Worm (Caenorhabditis elegans) whole organism, L2 larva: ENCODE data around the gene drap-1.

Experiments
- C34F6.9 ChIP-seq: fragments of 150-350 bp; optimal IDR thresholded peaks from 2 replicates; lab custom pipeline; 2014; ENCODE audit warnings: missing biosample characterization, missing genetic modification characterization
- F13H6.1 ChIP-seq: sonication (generic microtip); optimal IDR thresholded peaks from 2 replicates; lab custom pipeline; 2016; ENCODE audit warnings: missing genetic modification characterization, missing compliant biosample characterization
- R02D3.7 ChIP-seq: fragments of 150-350 bp; optimal IDR thresholded peaks from 2 replicates; lab custom pipeline; 2014; ENCODE audit warnings: missing biosample characterization, missing genetic modification characterization
- Y55F3AM.14 ChIP-seq: fragments of 200-800 bp; sonication (Bioruptor generic); optimal IDR thresholded peaks from 2 replicates; lab custom pipeline; 2018; ENCODE audit warnings: mild to moderate bottlenecking, missing genetic modification characterization, missing compliant biosample characterization
- ZK546.5 ChIP-seq: sonication (generic microtip); optimal IDR thresholded peaks from 2 replicates; lab custom pipeline; 2017; ENCODE audit warnings: missing biosample characterization, missing genetic modification characterization
- alr-1 ChIP-seq: fragments of 150-350 bp; optimal IDR thresholded peaks from 2 replicates; lab custom pipeline; 2014; ENCODE audit warnings: missing biosample characterization, missing genetic modification characterization
- aly-2 ChIP-seq: fragments of 150-350 bp; optimal IDR thresholded peaks from 2 replicates; lab custom pipeline; 2014; ENCODE audit warnings: missing biosample characterization, missing genetic modification characterization
- ama-1 ChIP-seq: fragments of 150-350 bp; optimal IDR thresholded peaks from 2 replicates; lab custom pipeline; 2018; ENCODE audit warnings: inconsistent platforms
- blmp-1 ChIP-seq: sonication (generic microtip); optimal IDR thresholded peaks from 2 replicates; lab custom pipeline; 2017; ENCODE audit warnings: missing genetic modification characterization, mild to moderate bottlenecking, missing compliant biosample characterization, antibody characterized with exemption, moderate library complexity; ENCODE audit not compliant: insufficient read depth
- ceh-16 ChIP-seq: fragments of 150-350 bp; optimal IDR thresholded peaks from 2 replicates; lab custom pipeline; 2014; ENCODE audit warnings: missing biosample characterization, missing genetic modification characterization
- ceh-82 ChIP-seq: fragments of 150-350 bp; optimal IDR thresholded peaks from 2 replicates; lab custom pipeline; 2014; ENCODE audit warnings: missing biosample characterization, missing genetic modification characterization
- crh-2 ChIP-seq: sonication (generic microtip); optimal IDR thresholded peaks from 2 replicates; lab custom pipeline; 2017; ENCODE audit warnings: missing biosample characterization, missing genetic modification characterization
- dmd-4 ChIP-seq: sonication (generic microtip); optimal IDR thresholded peaks from 2 replicates; lab custom pipeline; 2017; ENCODE audit warnings: missing biosample characterization, missing genetic modification characterization
- egl-27 ChIP-seq: sonication (generic microtip); optimal IDR thresholded peaks from 3 replicates; lab custom pipeline; 2017; ENCODE audit warnings: missing biosample characterization, missing genetic modification reagents, missing genetic modification characterization
- elt-1 ChIP-seq: fragments of 150-350 bp; optimal IDR thresholded peaks from 2 replicates; lab custom pipeline; 2014; ENCODE audit warnings: missing biosample characterization, missing genetic modification characterization
- elt-3 ChIP-seq: sonication (generic microtip); optimal IDR thresholded peaks from 2 replicates; lab custom pipeline; 2017; ENCODE audit warnings: missing biosample characterization, missing genetic modification characterization
- fos-1 ChIP-seq: fragments of 150-350 bp; optimal IDR thresholded peaks from 2 replicates; lab custom pipeline; 2014; ENCODE audit warnings: missing biosample characterization, missing genetic modification characterization
- gmeb-1 ChIP-seq: fragments of 150-350 bp; optimal IDR thresholded peaks from 2 replicates; lab custom pipeline; 2014; ENCODE audit warnings: missing biosample characterization, missing genetic modification characterization
- lin-11 ChIP-seq: fragments of 150-350 bp; sonication (generic microtip); optimal IDR thresholded peaks from 2 replicates; lab custom pipeline; 2014; ENCODE audit warnings: missing biosample characterization, missing genetic modification characterization, inconsistent platforms, mixed read lengths
- lin-13 ChIP-seq: fragments of 150-350 bp; optimal IDR thresholded peaks from 2 replicates; lab custom pipeline; 2014; ENCODE audit warnings: missing biosample characterization, missing genetic modification reagents, missing genetic modification characterization
- lin-39 ChIP-seq: fragments of 150-350 bp; optimal IDR thresholded peaks from 2 replicates; lab custom pipeline; 2014; ENCODE audit warnings: missing biosample characterization, missing genetic modification reagents, missing genetic modification characterization
- lsy-2 ChIP-seq, 2 experiments: fragments of 150-350 bp in 1 of 2; sonication (generic microtip) in 1 of 2; optimal IDR thresholded peaks; 2 replicates each; lab custom pipeline; 2014 to 2017; ENCODE audit warnings: missing biosample characterization in 2 of 2, missing genetic modification characterization in 2 of 2
- mab-5 ChIP-seq: fragments of 150-350 bp; optimal IDR thresholded peaks from 2 replicates; lab custom pipeline; 2014; ENCODE audit warnings: missing biosample characterization, missing genetic modification characterization
- mbf-1 ChIP-seq: sonication (generic microtip); optimal IDR thresholded peaks from 2 replicates; lab custom pipeline; 2017; ENCODE audit warnings: missing biosample characterization, missing genetic modification characterization
- mdl-1 ChIP-seq, 2 experiments: fragments of 150-350 bp in 1 of 2; sonication (generic microtip) in 1 of 2; optimal IDR thresholded peaks; 2 replicates each; lab custom pipeline; 2017; ENCODE audit warnings: missing biosample characterization in 2 of 2, missing genetic modification characterization in 2 of 2
- nhr-10 ChIP-seq: sonication (generic microtip); optimal IDR thresholded peaks from 2 replicates; lab custom pipeline; 2017; ENCODE audit warnings: missing biosample characterization, missing genetic modification characterization
- nhr-11 ChIP-seq: fragments of 150-350 bp; optimal IDR thresholded peaks from 2 replicates; lab custom pipeline; 2014; ENCODE audit warnings: missing biosample characterization, missing genetic modification characterization
- nhr-12 ChIP-seq: fragments of 150-350 bp; optimal IDR thresholded peaks from 2 replicates; lab custom pipeline; 2014; ENCODE audit warnings: missing biosample characterization, missing genetic modification characterization
- nhr-129 ChIP-seq: fragments of 150-350 bp; optimal IDR thresholded peaks from 2 replicates; lab custom pipeline; 2014; ENCODE audit warnings: missing biosample characterization, missing genetic modification characterization
- nhr-21 ChIP-seq: fragments of 150-350 bp; optimal IDR thresholded peaks from 2 replicates; lab custom pipeline; 2014; ENCODE audit warnings: missing biosample characterization, missing genetic modification characterization
- nhr-23 ChIP-seq: fragments of 150-350 bp; optimal IDR thresholded peaks from 2 replicates; lab custom pipeline; 2014; ENCODE audit warnings: missing biosample characterization, missing genetic modification reagents, missing genetic modification characterization
- nhr-237 ChIP-seq: fragments of 150-350 bp; optimal IDR thresholded peaks from 2 replicates; lab custom pipeline; 2014; ENCODE audit warnings: missing biosample characterization, missing genetic modification characterization
- nhr-25 ChIP-seq: fragments of 150-350 bp; sonication (generic microtip); optimal IDR thresholded peaks from 3 replicates; lab custom pipeline; 2014; ENCODE audit warnings: missing biosample characterization, missing genetic modification characterization
- nhr-6 ChIP-seq: fragments of 150-350 bp; optimal IDR thresholded peaks from 2 replicates; lab custom pipeline; 2014; ENCODE audit warnings: missing biosample characterization, missing genetic modification characterization
- nhr-77 ChIP-seq: fragments of 150-350 bp; optimal IDR thresholded peaks from 2 replicates; lab custom pipeline; 2014; ENCODE audit warnings: missing biosample characterization, missing genetic modification characterization
- peb-1 ChIP-seq: fragments of 150-350 bp; optimal IDR thresholded peaks from 2 replicates; lab custom pipeline; 2014; ENCODE audit warnings: missing biosample characterization, missing genetic modification characterization
- sem-4 ChIP-seq: fragments of 150-350 bp; optimal IDR thresholded peaks from 2 replicates; lab custom pipeline; 2014; ENCODE audit warnings: missing biosample characterization, missing genetic modification reagents, missing genetic modification characterization
- skn-1 ChIP-seq: sonication (generic microtip); optimal IDR thresholded peaks from 2 replicates; lab custom pipeline; 2017; ENCODE audit warnings: missing biosample characterization, missing genetic modification characterization
- sma-3 ChIP-seq: sonication (generic microtip); optimal IDR thresholded peaks from 2 replicates; lab custom pipeline; 2016; ENCODE audit warnings: missing genetic modification reagents, missing genetic modification characterization, missing compliant biosample characterization
- sma-9 ChIP-seq, 2 experiments: fragments of 150-350 bp in 1 of 2; sonication (generic microtip) in 1 of 2; optimal IDR thresholded peaks; 2 replicates each; lab custom pipeline; 2014 to 2016; ENCODE audit warnings: missing genetic modification characterization in 2 of 2, mild to moderate bottlenecking in 1 of 2, missing biosample characterization in 1 of 2, missing compliant biosample characterization in 1 of 2, missing genetic modification reagents in 1 of 2, moderate library complexity in 1 of 2
- snpc-4 ChIP-seq: fragments of 150-350 bp; optimal IDR thresholded peaks from 2 replicates; lab custom pipeline; 2014; ENCODE audit warnings: missing biosample characterization, missing genetic modification characterization
- unc-39 ChIP-seq: fragments of 150-350 bp; optimal IDR thresholded peaks from 2 replicates; lab custom pipeline; 2014; ENCODE audit warnings: missing biosample characterization, missing genetic modification characterization
- unc-55 ChIP-seq: fragments of 150-350 bp; sonication (generic microtip); optimal IDR thresholded peaks from 3 replicates; lab custom pipeline; 2014; ENCODE audit warnings: missing biosample characterization, missing genetic modification reagents, missing genetic modification characterization
- unc-62 ChIP-seq: fragments of 150-350 bp; optimal IDR thresholded peaks from 2 replicates; lab custom pipeline; 2014; ENCODE audit warnings: missing biosample characterization, missing genetic modification reagents, missing genetic modification characterization
- zag-1 ChIP-seq: fragments of 150-350 bp; optimal IDR thresholded peaks from 2 replicates; lab custom pipeline; 2014; ENCODE audit warnings: missing biosample characterization, missing genetic modification characterization
- ztf-1 ChIP-seq: fragments of 200-800 bp; sonication (Bioruptor generic); conservative IDR thresholded peaks from 2 replicates; pipeline ENCODE4 v1.3.6; 2022; ENCODE audit warnings: missing genetic modification characterization, missing compliant biosample characterization
- ztf-11 ChIP-seq: sonication (generic microtip); optimal IDR thresholded peaks from 2 replicates; lab custom pipeline; 2017; ENCODE audit warnings: missing biosample characterization, missing genetic modification characterization
- ztf-4 ChIP-seq: fragments of 150-350 bp; optimal IDR thresholded peaks from 2 replicates; lab custom pipeline; 2014; ENCODE audit warnings: missing biosample characterization, missing genetic modification characterization

drap-1 gene

DNA sequence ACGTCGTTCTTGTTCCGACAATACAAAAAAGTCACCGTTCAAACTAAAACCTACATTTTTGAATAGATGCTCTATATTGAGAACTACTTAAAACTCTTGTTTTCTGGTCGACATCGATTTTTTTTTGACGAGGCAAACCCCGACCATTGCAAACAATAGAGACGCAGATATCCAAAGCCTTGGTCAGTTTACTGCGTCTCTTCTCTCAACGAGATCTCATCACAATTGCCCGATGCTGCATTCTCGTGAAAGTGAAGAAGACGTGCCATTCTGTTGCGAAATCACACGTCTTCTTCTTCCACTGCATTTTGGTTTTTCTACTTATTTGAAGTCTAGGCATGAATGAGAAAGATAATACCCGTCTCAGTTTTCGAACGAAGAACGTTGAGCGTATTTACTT lies 25.5 kb upstream of the drap-1 start:
- TF ChIP-seq dmd-4: no peak
- no peak for TF ChIP-seq ZK546.5 (tag; lab: Kevin White, UChicago)
- TF ChIP-seq mab-5: no peak
- no peak for TF ChIP-seq nhr-6 (tag; lab: Kevin White, UChicago)
- peak; percentile 32 for TF ChIP-seq sma-9 (GFP tag; optimal IDR thresholded peaks at IDR 0.05; lab: Kevin White, UChicago)
- TF ChIP-seq sma-9 (tag; optimal IDR thresholded peaks at IDR 0.05; lab: Kevin White, UChicago): no peak
- no peak for TF ChIP-seq peb-1
- TF ChIP-seq crh-2: peak; percentile 58
- TF ChIP-seq unc-62 (GFP tag; lab: Kevin White, UChicago): no peak
- TF ChIP-seq C34F6.9 (tag; lab: Kevin White, UChicago): peak; percentile 74
- no peak for TF ChIP-seq ztf-11 (tag; lab: Kevin White, UChicago)
- no peak for TF ChIP-seq lin-39 (tag; lab: Kevin White, UChicago)
- no peak for TF ChIP-seq ceh-82 (tag; lab: Kevin White, UChicago)
- TF ChIP-seq R02D3.7 (tag; lab: Kevin White, UChicago): no peak
- peak; percentile 83 for TF ChIP-seq nhr-129
- peak; percentile 52 for TF ChIP-seq F13H6.1 (tag; lab: Kevin White, UChicago)
- no peak for TF ChIP-seq nhr-12 (tag; lab: Kevin White, UChicago)
- no peak for TF ChIP-seq elt-3 (tag; lab: Kevin White, UChicago)
- no peak for TF ChIP-seq nhr-21
- TF ChIP-seq fos-1: peak; percentile 41
- no peak for TF ChIP-seq egl-27 (tag; lab: Kevin White, UChicago)
- no peak for TF ChIP-seq nhr-23 (tag; lab: Kevin White, UChicago)
- TF ChIP-seq alr-1 (tag; lab: Kevin White, UChicago): no peak
- no peak for TF ChIP-seq unc-39 (tag; lab: Kevin White, UChicago)
- no peak for TF ChIP-seq ztf-4
- TF ChIP-seq unc-55: peak; percentile 90
- no peak for TF ChIP-seq ceh-16 (tag; lab: Kevin White, UChicago)
- no peak for TF ChIP-seq ama-1 (lab: Kevin White, UChicago)
- peak in 1 of 2 experiments; percentile 22 for TF ChIP-seq mdl-1 (tag; optimal IDR thresholded peaks at IDR 0.05; lab: Kevin White, UChicago)
- peak; percentile 18 for TF ChIP-seq lin-13 (GFP tag; lab: Kevin White, UChicago)
- TF ChIP-seq sma-3: no peak
- no peak for TF ChIP-seq nhr-237
- TF ChIP-seq zag-1 (tag; lab: Kevin White, UChicago): peak; percentile 79
- TF ChIP-seq snpc-4 (tag; lab: Kevin White, UChicago): no peak
- no peak for TF ChIP-seq mbf-1 (tag; lab: Kevin White, UChicago)
- TF ChIP-seq aly-2 (tag; lab: Kevin White, UChicago): no peak
- peak; percentile 20 for TF ChIP-seq lin-11 (tag; lab: Kevin White, UChicago)
- TF ChIP-seq sem-4 (tag; lab: Kevin White, UChicago): peak; percentile 55
- no peak for TF ChIP-seq skn-1
- TF ChIP-seq blmp-1 (tag; lab: Kevin White, UChicago): peak; percentile 57
- TF ChIP-seq lsy-2 (tag; optimal IDR thresholded peaks at IDR 0.05; lab: Kevin White, UChicago): peak in 1 of 2 experiments; percentile 55
- TF ChIP-seq nhr-25 (tag; lab: Kevin White, UChicago): peak; percentile 42
- TF ChIP-seq nhr-11 (tag; lab: Kevin White, UChicago): no peak
- TF ChIP-seq gmeb-1 (tag; lab: Kevin White, UChicago): no peak
- no peak for TF ChIP-seq nhr-77 (tag; lab: Kevin White, UChicago)
- no peak for TF ChIP-seq ztf-1 (GFP tag; lab: Robert Waterston, UW)
- no peak for TF ChIP-seq Y55F3AM.14 (GFP tag; lab: Kevin White, UChicago)
- TF ChIP-seq elt-1 (tag; lab: Kevin White, UChicago): no peak
- no peak for TF ChIP-seq nhr-10 (tag; lab: Kevin White, UChicago)
